Worm (Caenorhabditis elegans) whole organism, L4/young adult: ENCODE results near the gene grl-15.
A peak's percentile ranks its signal among the peaks of the same experiment; 100 is the strongest.

Experiments
- W03F9.2 ChIP-seq: fragments of 150-350 bp; optimal IDR thresholded peaks from 2 replicates; lab custom pipeline; 2014; ENCODE audit warnings: missing biosample characterization, missing genetic modification characterization
- dao-5 ChIP-seq: sonication (generic microtip); optimal IDR thresholded peaks from 2 replicates; lab custom pipeline; 2016; ENCODE audit warnings: missing genotype, missing genetic modification characterization, moderate library complexity, missing compliant biosample characterization
- him-1 ChIP-seq: sonication (generic microtip); optimal IDR thresholded peaks from 2 replicates; lab custom pipeline; 2016; ENCODE audit warnings: missing genotype, missing genetic modification reagents, missing genetic modification characterization, missing compliant biosample characterization

The grl-15 gene

DNA sequence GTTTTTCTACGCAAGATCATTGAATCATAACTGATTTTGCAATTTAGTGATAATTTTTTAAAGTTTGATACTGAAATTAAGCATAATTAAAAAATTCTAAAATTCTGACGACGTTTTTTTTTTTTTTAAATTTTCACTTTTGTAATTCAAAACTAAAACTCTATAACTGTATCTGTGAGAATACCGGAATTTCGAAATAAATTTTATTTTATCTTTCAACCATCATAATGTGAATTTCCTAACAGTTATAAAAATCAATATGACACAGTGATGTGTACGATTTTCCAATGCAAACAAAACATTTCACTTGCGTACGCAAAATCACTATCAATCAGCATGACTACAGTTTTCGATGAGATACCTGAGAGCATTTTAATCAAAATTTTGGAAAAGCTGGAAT lies at the start of gene grl-15, which contains the start of gene fbxa-89:
grl-15 (minus strand) TSS at position 101 of the 400 bp plus-strand sequence.
fbxa-89 (plus strand) TSS at position 271 of the 400 bp plus-strand sequence.
- TF ChIP-seq W03F9.2 (tag; lab: Kevin White, UChicago) = no peak
- no peak for TF ChIP-seq dao-5 (tag; lab: Kevin White, UChicago)
- no peak for TF ChIP-seq him-1 (tag; lab: Kevin White, UChicago)

DNA sequence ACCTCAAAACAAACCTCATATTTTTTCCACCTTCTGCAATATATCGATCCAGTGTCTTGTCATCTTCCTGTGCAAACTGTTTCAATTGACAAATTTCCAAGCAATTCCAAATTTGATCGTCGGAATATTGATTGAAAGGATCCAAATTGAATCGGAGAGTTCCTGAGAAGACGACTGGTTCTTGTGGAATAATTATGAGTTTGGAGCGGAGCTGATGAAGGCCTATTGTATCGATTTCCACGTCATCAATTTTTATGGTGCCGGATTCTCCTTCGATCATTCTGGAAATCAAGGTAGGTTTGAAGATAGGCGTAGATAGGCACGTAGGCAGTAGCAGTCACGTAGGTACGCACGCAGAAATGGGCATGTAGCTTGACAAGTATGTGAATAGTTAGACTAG lies 48.3 kb upstream of the grl-15 start:
- TF ChIP-seq dao-5 (tag; lab: Kevin White, UChicago) = no peak
- no peak for TF ChIP-seq him-1 (tag; lab: Kevin White, UChicago)
- no peak for TF ChIP-seq W03F9.2 (tag; lab: Kevin White, UChicago)

DNA sequence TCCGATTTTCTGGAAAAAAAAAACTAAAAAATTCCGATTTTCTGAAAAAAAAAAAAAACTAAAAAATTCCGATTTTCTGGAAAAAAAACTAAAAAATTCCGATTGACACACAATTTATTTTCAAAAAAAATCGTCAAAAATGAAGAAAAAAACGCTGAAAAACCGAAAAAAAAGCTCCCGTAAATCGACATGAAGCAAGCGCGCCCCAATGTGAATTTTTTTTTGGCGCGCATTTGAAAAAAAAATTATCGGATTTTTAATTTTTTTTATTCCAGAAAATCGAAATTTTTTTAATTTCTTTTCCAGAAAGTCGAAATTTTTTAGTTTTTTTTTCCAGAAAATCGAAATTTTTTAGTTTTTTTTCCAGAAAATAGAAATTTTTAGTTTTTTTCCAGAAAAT lies 43.0 kb upstream of the grl-15 start:
- TF ChIP-seq dao-5 (tag; lab: Kevin White, UChicago) = no peak
- TF ChIP-seq W03F9.2 (tag; lab: Kevin White, UChicago) = no peak
- TF ChIP-seq him-1 (tag; lab: Kevin White, UChicago) = no peak

DNA sequence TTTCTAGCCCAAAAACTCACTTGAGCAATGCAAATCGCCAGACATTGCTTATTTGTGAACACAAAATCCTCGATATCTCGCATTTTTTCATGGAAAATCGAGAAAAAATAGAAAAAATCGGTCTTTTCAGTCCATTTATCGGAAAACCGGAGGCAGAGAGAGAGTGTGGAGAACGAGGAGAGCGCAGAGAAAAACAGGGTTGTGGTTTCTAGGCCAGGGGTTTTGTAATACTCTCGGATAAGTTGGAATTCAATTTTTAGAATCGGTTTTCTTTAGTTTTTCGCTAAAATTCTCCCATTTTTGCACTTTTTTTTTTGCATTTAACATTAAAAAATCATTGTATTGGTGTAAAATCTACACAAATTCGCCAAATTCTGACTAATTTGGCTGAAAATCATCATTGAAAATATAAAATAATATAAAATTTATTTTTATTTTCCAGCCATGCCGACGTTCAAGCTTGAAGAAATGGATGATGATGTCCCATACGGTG lies 37.8 kb upstream of the grl-15 start, which contains the start of the genes Y75B8A.24 and Y75B8A.25:
Y75B8A.24 (minus strand) TSS at position 155 of the 493 bp plus-strand sequence.
Y75B8A.25 (plus strand) TSS at position 443 of the 493 bp plus-strand sequence.
- TF ChIP-seq W03F9.2 (tag; lab: Kevin White, UChicago) (peak; percentile 66), dao-5 (tag; lab: Kevin White, UChicago) (no peak)

DNA sequence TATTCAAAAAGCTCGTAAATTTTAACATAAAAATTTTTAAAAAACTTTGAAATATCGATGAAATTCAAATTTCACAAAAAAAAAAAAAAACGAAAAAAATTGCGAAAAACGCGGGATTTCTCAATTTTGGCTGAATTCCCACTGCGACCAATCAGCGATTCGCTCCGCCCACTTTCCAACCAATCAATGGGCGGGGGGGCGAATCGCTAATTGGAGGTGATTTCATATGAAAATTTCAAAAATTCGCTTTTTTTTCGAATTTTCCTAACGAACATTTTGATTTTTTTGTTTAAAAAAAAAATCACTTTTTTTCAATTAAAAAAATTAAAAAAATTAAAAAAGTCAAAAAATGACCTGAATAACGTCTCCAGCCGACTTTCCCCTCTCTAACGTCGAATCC lies 34.6 kb upstream of the grl-15 start:
- TF ChIP-seq dao-5 (tag; lab: Kevin White, UChicago) (no peak), him-1 (tag; lab: Kevin White, UChicago) (no peak), W03F9.2 (tag; lab: Kevin White, UChicago) (no peak)

DNA sequence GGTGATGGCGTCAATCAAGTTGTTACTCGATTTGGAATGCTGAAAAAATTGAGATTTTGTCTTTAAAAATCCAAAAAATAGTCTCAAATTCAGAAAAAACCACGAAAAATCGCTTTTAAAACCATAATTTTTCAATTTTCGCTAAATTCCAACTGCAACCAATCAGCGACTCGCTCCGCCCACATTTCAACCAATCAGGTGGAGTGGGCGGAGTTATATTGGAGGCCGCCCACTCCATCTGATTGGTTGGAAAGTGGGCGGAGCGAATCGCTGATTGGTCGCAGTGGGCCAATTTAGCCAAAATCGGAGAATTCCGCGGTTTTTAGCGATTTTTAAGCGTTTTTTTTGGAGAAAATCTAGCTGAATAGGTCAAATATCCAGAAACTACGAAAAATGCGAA lies 34.0 kb upstream of the grl-15 start:
- TF ChIP-seq him-1 (tag; lab: Kevin White, UChicago) (no peak), dao-5 (tag; lab: Kevin White, UChicago) (no peak), W03F9.2 (tag; lab: Kevin White, UChicago) (no peak)

DNA sequence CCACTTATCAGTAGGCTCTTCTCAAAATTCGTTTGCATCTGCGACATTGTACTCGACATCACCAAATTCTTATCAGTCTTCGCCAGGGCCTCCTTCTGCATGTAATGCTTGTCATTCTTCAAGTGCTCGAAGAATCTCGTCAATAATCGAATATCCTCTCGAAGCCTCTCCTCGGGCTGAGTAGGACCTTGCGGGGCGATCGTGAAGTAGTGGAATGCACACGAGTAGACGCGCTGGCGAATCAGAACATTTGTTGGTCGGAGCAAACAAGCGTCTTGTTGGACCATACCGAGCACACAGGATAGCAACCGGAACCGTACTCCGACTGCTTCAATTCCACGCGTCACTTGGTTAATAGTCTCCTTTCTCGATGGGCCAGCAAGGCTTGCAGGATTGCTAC lies 24.6 kb upstream of the grl-15 start:
- TF ChIP-seq him-1 (tag; lab: Kevin White, UChicago) (no peak), W03F9.2 (tag; lab: Kevin White, UChicago) (no peak), dao-5 (tag; lab: Kevin White, UChicago) (no peak)

DNA sequence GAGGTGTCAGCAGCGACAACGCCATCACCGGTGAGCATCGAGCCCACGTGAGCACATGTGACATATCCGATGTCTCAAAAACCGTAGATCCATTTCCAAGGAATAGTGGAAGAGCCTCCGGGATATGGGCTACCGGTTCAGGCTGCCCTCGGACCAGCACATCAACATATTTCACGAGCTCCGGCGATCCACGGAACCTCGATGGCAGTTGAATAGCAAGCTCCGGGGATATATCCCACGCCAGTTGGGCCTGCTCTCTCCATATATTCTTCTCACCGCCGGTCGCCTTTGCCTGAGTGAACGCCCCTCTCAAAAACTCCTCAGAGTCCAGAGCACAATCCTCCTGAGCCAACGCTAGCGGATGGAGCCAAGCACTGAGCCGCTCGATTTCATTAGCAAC lies 24.0 kb upstream of the grl-15 start:
- TF ChIP-seq dao-5 (tag; lab: Kevin White, UChicago) (no peak), him-1 (tag; lab: Kevin White, UChicago) (no peak), W03F9.2 (tag; lab: Kevin White, UChicago) (no peak)

DNA sequence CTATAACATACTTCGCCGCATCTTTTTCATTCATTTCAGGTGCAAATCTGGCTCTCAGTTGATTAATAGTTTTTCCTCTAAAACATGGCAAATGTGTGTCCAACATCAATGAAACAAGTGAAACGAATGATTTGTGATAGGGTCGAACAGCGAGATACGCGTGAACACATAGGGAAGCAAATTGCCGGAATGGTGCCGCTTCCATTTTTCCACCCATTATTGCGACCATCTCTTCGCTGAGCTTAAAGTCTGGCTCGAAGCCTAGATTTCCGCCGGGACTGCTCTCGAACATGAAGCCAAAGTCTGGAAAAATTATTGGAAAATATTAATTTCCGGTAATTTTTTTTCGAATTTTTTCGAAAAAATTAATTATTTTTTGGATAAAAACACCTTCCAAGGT lies 17.5 kb upstream of the grl-15 start:
- TF ChIP-seq dao-5 (tag; lab: Kevin White, UChicago) (no peak), W03F9.2 (tag; lab: Kevin White, UChicago) (no peak), him-1 (tag; lab: Kevin White, UChicago) (no peak)

DNA sequence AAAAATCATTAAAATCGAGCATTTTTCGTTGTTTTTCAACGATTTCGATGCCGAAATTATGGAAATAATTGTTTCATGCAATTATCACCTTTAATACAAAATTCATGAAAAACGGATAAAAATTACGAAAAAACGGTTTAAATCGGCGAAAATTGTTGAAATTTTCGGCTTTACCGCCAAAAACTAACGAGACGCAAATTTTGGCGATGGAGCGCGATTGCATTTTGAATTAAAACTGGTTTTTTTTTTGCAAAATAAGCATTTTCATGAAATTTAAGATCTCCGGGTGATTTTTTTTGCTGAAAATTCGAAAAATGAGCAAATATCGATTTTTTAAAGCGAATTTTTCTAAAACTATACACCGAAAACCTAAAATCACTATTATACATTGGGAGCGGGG lies 15.4 kb upstream of the grl-15 start:
- TF ChIP-seq dao-5 (tag; lab: Kevin White, UChicago) (no peak), him-1 (tag; lab: Kevin White, UChicago) (no peak), W03F9.2 (tag; lab: Kevin White, UChicago) (no peak)

DNA sequence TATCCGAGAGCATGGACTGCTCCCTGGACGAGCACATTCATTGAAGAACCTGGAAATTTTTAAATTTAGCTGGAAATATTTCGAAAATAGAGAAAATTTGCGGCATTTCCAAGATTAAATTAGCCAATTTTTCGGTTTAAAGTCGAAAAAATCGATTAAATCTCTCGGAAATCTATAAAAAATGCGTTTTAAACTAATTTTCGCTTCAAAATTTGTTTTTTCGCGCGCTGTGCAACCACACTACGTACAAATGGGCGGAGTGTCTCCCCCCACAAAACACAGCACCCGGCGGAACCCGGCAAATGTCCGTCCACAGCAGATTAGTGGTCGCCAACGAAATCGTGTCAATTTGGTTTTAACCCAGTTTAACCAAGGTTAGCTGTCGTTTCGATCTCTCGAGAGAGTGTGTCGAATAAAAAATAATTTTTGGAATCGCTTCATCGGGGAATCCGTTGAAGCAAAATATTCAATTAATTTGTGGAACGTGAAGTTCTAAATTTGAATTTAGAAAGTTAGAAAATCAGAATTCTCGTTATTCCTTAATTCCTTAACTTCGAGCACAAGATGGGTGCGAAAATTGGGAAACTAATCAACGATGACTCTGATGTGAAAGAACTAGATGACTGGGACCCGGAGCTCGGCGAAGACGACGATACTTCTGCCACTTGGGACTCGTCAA lies 14.4 kb upstream of the grl-15 start, which contains the start of the genes tim-1 and Y75B8A.23:
tim-1 (minus strand) TSS at position 51 of the 679 bp plus-strand sequence.
Y75B8A.23 (plus strand) TSS at position 547 of the 679 bp plus-strand sequence.
- TF ChIP-seq him-1 (tag; lab: Kevin White, UChicago) (peak; percentile 27), dao-5 (tag; lab: Kevin White, UChicago) (peak; percentile 30), W03F9.2 (tag; lab: Kevin White, UChicago) (peak; percentile 95)

DNA sequence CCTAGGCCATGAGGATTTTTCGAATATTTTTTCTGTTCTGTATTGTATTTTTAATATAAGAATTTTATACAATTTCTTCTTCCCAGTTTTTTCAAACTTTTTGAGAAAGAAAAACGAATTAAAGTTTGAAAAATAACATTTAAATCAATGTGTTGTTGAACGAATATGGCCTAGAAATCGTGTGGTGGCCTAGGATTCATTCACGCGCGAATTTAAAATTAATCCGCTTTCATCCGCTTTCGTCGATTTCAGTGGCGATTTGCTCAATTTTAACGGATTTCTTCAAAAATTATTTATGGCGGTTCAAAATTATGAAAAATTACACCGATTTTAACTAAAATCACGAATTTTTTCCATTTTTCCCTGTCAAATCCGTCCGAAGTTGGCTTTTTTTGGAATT lies 11.5 kb upstream of the grl-15 start:
- TF ChIP-seq W03F9.2 (tag; lab: Kevin White, UChicago) = no peak
- TF ChIP-seq dao-5 (tag; lab: Kevin White, UChicago) = no peak
- no peak for TF ChIP-seq him-1 (tag; lab: Kevin White, UChicago)

DNA sequence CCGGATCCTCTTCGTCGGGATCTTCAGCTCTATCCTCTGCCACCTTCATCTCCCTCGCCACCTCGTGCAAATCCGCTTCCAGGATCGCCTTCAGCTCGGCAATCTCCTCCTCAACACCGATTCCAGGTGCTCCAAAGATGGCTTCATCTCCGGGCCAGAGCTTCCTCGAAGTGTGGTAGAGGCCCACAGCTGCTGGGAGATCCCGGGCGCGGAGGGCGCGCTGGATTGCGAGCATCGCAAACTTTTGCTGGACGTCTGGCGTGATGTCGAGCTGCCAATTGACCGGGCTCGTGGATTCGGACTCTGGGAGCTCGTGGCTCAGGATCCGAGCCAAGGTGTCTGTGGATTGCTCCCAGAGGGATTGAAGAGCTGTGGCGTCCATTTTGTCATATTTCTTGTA lies 9.8 kb upstream of the grl-15 start:
- TF ChIP-seq dao-5 (tag; lab: Kevin White, UChicago) = no peak
- no peak for TF ChIP-seq him-1 (tag; lab: Kevin White, UChicago)
- TF ChIP-seq W03F9.2 (tag; lab: Kevin White, UChicago) = no peak

DNA sequence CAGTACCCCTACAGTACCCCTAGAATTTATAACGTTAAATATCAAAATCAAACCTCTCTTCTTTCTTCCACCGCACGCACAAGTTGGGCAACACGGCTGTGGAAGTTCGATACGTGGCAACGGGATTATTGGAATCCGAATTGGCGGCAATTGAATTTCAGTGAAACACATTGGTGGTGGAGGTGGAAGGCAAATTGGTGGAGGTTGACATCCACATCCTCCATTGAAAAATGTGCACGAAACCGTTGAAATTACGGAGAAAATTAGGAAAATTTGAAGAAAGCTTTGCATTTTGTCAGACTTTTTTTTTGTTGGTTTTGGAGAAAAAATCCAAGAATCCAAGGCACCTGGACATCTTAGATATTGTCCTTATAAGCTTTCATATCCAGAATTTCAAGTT lies 455 bp downstream of the grl-15 start:
- TF ChIP-seq him-1 (tag; lab: Kevin White, UChicago) (no peak), dao-5 (tag; lab: Kevin White, UChicago) (no peak), W03F9.2 (tag; lab: Kevin White, UChicago) (no peak)
